Worm (Caenorhabditis elegans) whole organism, L2 larva: ENCODE data around the gene ttbk-8.1.
A peak's percentile ranks its signal among the peaks of the same experiment; 100 is the strongest.
"Not testable (repeated sequence)": the region's sequence is repeated elsewhere in the genome, so short reads cannot be mapped to it uniquely, and the experiment has no call there.

Experiments
- C34F6.9 ChIP-seq: fragments of 150-350 bp; optimal IDR thresholded peaks from 2 replicates; lab custom pipeline; 2014; ENCODE audit warnings: missing biosample characterization, missing genetic modification characterization
- F13H6.1 ChIP-seq: sonication (generic microtip); optimal IDR thresholded peaks from 2 replicates; lab custom pipeline; 2016; ENCODE audit warnings: missing genetic modification characterization, missing compliant biosample characterization
- Y55F3AM.14 ChIP-seq: fragments of 200-800 bp; sonication (Bioruptor generic); optimal IDR thresholded peaks from 2 replicates; lab custom pipeline; 2018; ENCODE audit warnings: mild to moderate bottlenecking, missing genetic modification characterization, missing compliant biosample characterization
- ZK546.5 ChIP-seq: sonication (generic microtip); optimal IDR thresholded peaks from 2 replicates; lab custom pipeline; 2017; ENCODE audit warnings: missing biosample characterization, missing genetic modification characterization
- ama-1 ChIP-seq: fragments of 150-350 bp; optimal IDR thresholded peaks from 2 replicates; lab custom pipeline; 2018; ENCODE audit warnings: inconsistent platforms
- blmp-1 ChIP-seq: sonication (generic microtip); optimal IDR thresholded peaks from 2 replicates; lab custom pipeline; 2017; ENCODE audit warnings: missing genetic modification characterization, mild to moderate bottlenecking, missing compliant biosample characterization, antibody characterized with exemption, moderate library complexity; ENCODE audit not compliant: insufficient read depth
- ceh-16 ChIP-seq: fragments of 150-350 bp; optimal IDR thresholded peaks from 2 replicates; lab custom pipeline; 2014; ENCODE audit warnings: missing biosample characterization, missing genetic modification characterization
- ceh-82 ChIP-seq: fragments of 150-350 bp; optimal IDR thresholded peaks from 2 replicates; lab custom pipeline; 2014; ENCODE audit warnings: missing biosample characterization, missing genetic modification characterization
- crh-2 ChIP-seq: sonication (generic microtip); optimal IDR thresholded peaks from 2 replicates; lab custom pipeline; 2017; ENCODE audit warnings: missing biosample characterization, missing genetic modification characterization
- dmd-4 ChIP-seq: sonication (generic microtip); optimal IDR thresholded peaks from 2 replicates; lab custom pipeline; 2017; ENCODE audit warnings: missing biosample characterization, missing genetic modification characterization
- elt-3 ChIP-seq: sonication (generic microtip); optimal IDR thresholded peaks from 2 replicates; lab custom pipeline; 2017; ENCODE audit warnings: missing biosample characterization, missing genetic modification characterization
- fos-1 ChIP-seq: fragments of 150-350 bp; optimal IDR thresholded peaks from 2 replicates; lab custom pipeline; 2014; ENCODE audit warnings: missing biosample characterization, missing genetic modification characterization
- lin-13 ChIP-seq: fragments of 150-350 bp; optimal IDR thresholded peaks from 2 replicates; lab custom pipeline; 2014; ENCODE audit warnings: missing biosample characterization, missing genetic modification reagents, missing genetic modification characterization
- lin-39 ChIP-seq: fragments of 150-350 bp; optimal IDR thresholded peaks from 2 replicates; lab custom pipeline; 2014; ENCODE audit warnings: missing biosample characterization, missing genetic modification reagents, missing genetic modification characterization
- lsy-2 ChIP-seq, 2 experiments: fragments of 150-350 bp in 1 of 2; sonication (generic microtip) in 1 of 2; optimal IDR thresholded peaks; 2 replicates each; lab custom pipeline; 2014 to 2017; ENCODE audit warnings: missing biosample characterization in 2 of 2, missing genetic modification characterization in 2 of 2
- mab-5 ChIP-seq: fragments of 150-350 bp; optimal IDR thresholded peaks from 2 replicates; lab custom pipeline; 2014; ENCODE audit warnings: missing biosample characterization, missing genetic modification characterization
- mbf-1 ChIP-seq: sonication (generic microtip); optimal IDR thresholded peaks from 2 replicates; lab custom pipeline; 2017; ENCODE audit warnings: missing biosample characterization, missing genetic modification characterization
- mdl-1 ChIP-seq, 2 experiments: fragments of 150-350 bp in 1 of 2; sonication (generic microtip) in 1 of 2; optimal IDR thresholded peaks; 2 replicates each; lab custom pipeline; 2017; ENCODE audit warnings: missing biosample characterization in 2 of 2, missing genetic modification characterization in 2 of 2
- nhr-10 ChIP-seq: sonication (generic microtip); optimal IDR thresholded peaks from 2 replicates; lab custom pipeline; 2017; ENCODE audit warnings: missing biosample characterization, missing genetic modification characterization
- nhr-11 ChIP-seq: fragments of 150-350 bp; optimal IDR thresholded peaks from 2 replicates; lab custom pipeline; 2014; ENCODE audit warnings: missing biosample characterization, missing genetic modification characterization
- nhr-12 ChIP-seq: fragments of 150-350 bp; optimal IDR thresholded peaks from 2 replicates; lab custom pipeline; 2014; ENCODE audit warnings: missing biosample characterization, missing genetic modification characterization
- nhr-129 ChIP-seq: fragments of 150-350 bp; optimal IDR thresholded peaks from 2 replicates; lab custom pipeline; 2014; ENCODE audit warnings: missing biosample characterization, missing genetic modification characterization
- nhr-23 ChIP-seq: fragments of 150-350 bp; optimal IDR thresholded peaks from 2 replicates; lab custom pipeline; 2014; ENCODE audit warnings: missing biosample characterization, missing genetic modification reagents, missing genetic modification characterization
- nhr-237 ChIP-seq: fragments of 150-350 bp; optimal IDR thresholded peaks from 2 replicates; lab custom pipeline; 2014; ENCODE audit warnings: missing biosample characterization, missing genetic modification characterization
- nhr-25 ChIP-seq: fragments of 150-350 bp; sonication (generic microtip); optimal IDR thresholded peaks from 3 replicates; lab custom pipeline; 2014; ENCODE audit warnings: missing biosample characterization, missing genetic modification characterization
- nhr-6 ChIP-seq: fragments of 150-350 bp; optimal IDR thresholded peaks from 2 replicates; lab custom pipeline; 2014; ENCODE audit warnings: missing biosample characterization, missing genetic modification characterization
- nhr-77 ChIP-seq: fragments of 150-350 bp; optimal IDR thresholded peaks from 2 replicates; lab custom pipeline; 2014; ENCODE audit warnings: missing biosample characterization, missing genetic modification characterization
- peb-1 ChIP-seq: fragments of 150-350 bp; optimal IDR thresholded peaks from 2 replicates; lab custom pipeline; 2014; ENCODE audit warnings: missing biosample characterization, missing genetic modification characterization
- sem-4 ChIP-seq: fragments of 150-350 bp; optimal IDR thresholded peaks from 2 replicates; lab custom pipeline; 2014; ENCODE audit warnings: missing biosample characterization, missing genetic modification reagents, missing genetic modification characterization
- skn-1 ChIP-seq: sonication (generic microtip); optimal IDR thresholded peaks from 2 replicates; lab custom pipeline; 2017; ENCODE audit warnings: missing biosample characterization, missing genetic modification characterization
- sma-3 ChIP-seq: sonication (generic microtip); optimal IDR thresholded peaks from 2 replicates; lab custom pipeline; 2016; ENCODE audit warnings: missing genetic modification reagents, missing genetic modification characterization, missing compliant biosample characterization
- sma-9 ChIP-seq, 2 experiments: fragments of 150-350 bp in 1 of 2; sonication (generic microtip) in 1 of 2; optimal IDR thresholded peaks; 2 replicates each; lab custom pipeline; 2014 to 2016; ENCODE audit warnings: missing genetic modification characterization in 2 of 2, mild to moderate bottlenecking in 1 of 2, missing biosample characterization in 1 of 2, missing compliant biosample characterization in 1 of 2, missing genetic modification reagents in 1 of 2, moderate library complexity in 1 of 2
- snpc-4 ChIP-seq: fragments of 150-350 bp; optimal IDR thresholded peaks from 2 replicates; lab custom pipeline; 2014; ENCODE audit warnings: missing biosample characterization, missing genetic modification characterization
- unc-39 ChIP-seq: fragments of 150-350 bp; optimal IDR thresholded peaks from 2 replicates; lab custom pipeline; 2014; ENCODE audit warnings: missing biosample characterization, missing genetic modification characterization
- unc-55 ChIP-seq: fragments of 150-350 bp; sonication (generic microtip); optimal IDR thresholded peaks from 3 replicates; lab custom pipeline; 2014; ENCODE audit warnings: missing biosample characterization, missing genetic modification reagents, missing genetic modification characterization
- ztf-1 ChIP-seq: fragments of 200-800 bp; sonication (Bioruptor generic); conservative IDR thresholded peaks from 2 replicates; pipeline ENCODE4 v1.3.6; 2022; ENCODE audit warnings: missing genetic modification characterization, missing compliant biosample characterization
- ztf-4 ChIP-seq: fragments of 150-350 bp; optimal IDR thresholded peaks from 2 replicates; lab custom pipeline; 2014; ENCODE audit warnings: missing biosample characterization, missing genetic modification characterization

Gene ttbk-8.1

ce11 chrIV:13472011-13472410, at the start of gene ttbk-8.1, which contains the start of gene Y38H8A.4:
TSS of gene ttbk-8.1 (plus strand) at chrIV:13472311.
TSS of gene Y38H8A.4 (minus strand) at chrIV:13472376.
- no peak for TF ChIP-seq fos-1 (tag; lab: Kevin White, UChicago)

ce11 chrIV:13429240-13429639, 42.9 kb upstream of the ttbk-8.1 start, which contains the start of gene K09B11.4:
TSS of gene K09B11.4 (plus strand) at chrIV:13429540.
- TF ChIP-seq ceh-16 (tag; lab: Kevin White, UChicago) (no peak), unc-55 (GFP tag; lab: Kevin White, UChicago) (no peak), elt-3 (tag; lab: Kevin White, UChicago) (no peak), nhr-25 (tag; lab: Kevin White, UChicago) (no peak), ZK546.5 (no peak), lsy-2 (tag; optimal IDR thresholded peaks at IDR 0.05; lab: Kevin White, UChicago) (no peak), nhr-23 (tag; lab: Kevin White, UChicago) (no peak), Y55F3AM.14 (no peak), nhr-11 (no peak), sma-9 (GFP tag; optimal IDR thresholded peaks at IDR 0.05; lab: Kevin White, UChicago) (no peak), sma-9 (tag; optimal IDR thresholded peaks at IDR 0.05; lab: Kevin White, UChicago) (no peak), F13H6.1 (tag; lab: Kevin White, UChicago) (no peak), crh-2 (tag; lab: Kevin White, UChicago) (no peak), blmp-1 (no peak), sem-4 (tag; lab: Kevin White, UChicago) (no peak)

DNA sequence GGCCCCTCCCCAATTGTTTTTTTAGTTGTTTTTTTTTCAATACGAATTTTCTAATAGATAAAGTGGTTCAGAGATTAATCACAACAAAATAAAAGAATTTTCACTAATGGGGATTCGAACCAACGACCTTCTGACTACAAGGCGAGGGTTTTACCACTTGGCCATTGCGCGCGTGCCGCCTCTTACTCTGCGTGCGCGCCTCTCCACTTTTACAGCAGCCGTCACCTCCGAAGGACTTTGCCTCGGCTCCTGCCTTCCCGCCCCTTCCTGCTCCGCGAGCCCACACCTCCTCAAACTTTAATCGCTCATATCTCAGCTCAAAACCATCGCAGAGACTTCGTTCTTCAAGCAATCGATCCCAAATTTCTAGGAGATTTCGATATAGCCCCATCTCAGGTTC, 42.0 kb upstream of the ttbk-8.1 start:
- TF ChIP-seq snpc-4 (tag; lab: Kevin White, UChicago) (peak; percentile 84), lin-13 (GFP tag; lab: Kevin White, UChicago) (peak; percentile 39), unc-55 (GFP tag; lab: Kevin White, UChicago) (peak; percentile 28)

DNA sequence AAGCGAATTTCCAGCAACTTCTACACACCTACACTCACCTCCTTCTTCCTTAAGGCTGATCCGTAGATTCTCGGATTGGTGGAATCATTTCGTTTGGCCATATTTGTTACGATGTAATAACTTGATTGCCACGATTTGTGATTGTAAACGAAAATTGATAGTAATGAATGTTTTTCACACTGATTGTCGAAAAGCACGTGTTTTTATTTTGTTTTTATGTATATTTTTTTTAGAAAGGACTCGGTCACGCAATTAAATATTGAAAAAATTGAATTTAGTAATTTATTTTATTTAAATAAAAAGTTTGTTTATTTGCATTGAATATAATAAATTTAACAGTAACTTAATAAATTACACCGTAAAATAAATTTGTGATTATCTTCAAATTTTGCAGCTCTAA, 38.2 kb upstream of the ttbk-8.1 start, which contains the start of gene K09B11.5:
TSS of gene K09B11.5 (minus strand) at position 101 of the 400 bp plus-strand sequence.
- not testable (repeated sequence) for TF ChIP-seq snpc-4, sem-4, unc-39 (tag; lab: Kevin White, UChicago)

- TF ChIP-seq F13H6.1 (tag; lab: Kevin White, UChicago) = no peak
- no peak for TF ChIP-seq C34F6.9 (tag; lab: Kevin White, UChicago)
- no peak for TF ChIP-seq fos-1 (tag; lab: Kevin White, UChicago)
- TF ChIP-seq lin-39 = no peak
- TF ChIP-seq nhr-6 (tag; lab: Kevin White, UChicago) = no peak
- no peak for TF ChIP-seq nhr-25 (tag; lab: Kevin White, UChicago)
- TF ChIP-seq skn-1 = no peak
- no peak for TF ChIP-seq nhr-10
- TF ChIP-seq Y55F3AM.14 = no peak
- no peak for TF ChIP-seq ztf-1 (GFP tag; lab: Robert Waterston, UW)
- no peak for TF ChIP-seq nhr-77
Measured at ce11 chrIV:13445275-13445674, 26.8 kb upstream of the ttbk-8.1 start, which contains the start of gene mam-3. TSS of gene mam-3 (minus strand) at chrIV:13445375.

DNA sequence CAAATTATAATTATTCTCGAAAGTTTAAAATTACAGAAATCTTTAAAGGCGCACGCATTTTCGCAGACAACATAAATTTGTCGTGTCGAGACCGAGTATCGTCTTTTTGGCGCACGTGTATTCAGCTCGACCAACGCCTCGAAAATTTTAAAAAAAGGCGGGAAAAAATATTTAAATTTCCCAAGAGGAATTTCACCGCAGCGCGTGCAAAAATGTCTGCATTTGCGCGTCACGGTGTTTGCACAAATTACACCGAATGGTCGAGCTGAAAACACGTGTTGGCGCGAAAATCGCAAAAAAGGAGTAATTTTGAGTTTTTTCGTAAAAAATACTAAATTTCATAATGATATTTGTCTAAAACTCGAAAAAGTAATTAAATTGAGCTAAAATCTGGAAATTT, 21.4 kb upstream of the ttbk-8.1 start:
- TF ChIP-seq nhr-237 (tag; lab: Kevin White, UChicago) = no peak
- TF ChIP-seq ama-1 = no peak
- no peak for TF ChIP-seq mdl-1 (tag; optimal IDR thresholded peaks at IDR 0.05; lab: Kevin White, UChicago)

DNA sequence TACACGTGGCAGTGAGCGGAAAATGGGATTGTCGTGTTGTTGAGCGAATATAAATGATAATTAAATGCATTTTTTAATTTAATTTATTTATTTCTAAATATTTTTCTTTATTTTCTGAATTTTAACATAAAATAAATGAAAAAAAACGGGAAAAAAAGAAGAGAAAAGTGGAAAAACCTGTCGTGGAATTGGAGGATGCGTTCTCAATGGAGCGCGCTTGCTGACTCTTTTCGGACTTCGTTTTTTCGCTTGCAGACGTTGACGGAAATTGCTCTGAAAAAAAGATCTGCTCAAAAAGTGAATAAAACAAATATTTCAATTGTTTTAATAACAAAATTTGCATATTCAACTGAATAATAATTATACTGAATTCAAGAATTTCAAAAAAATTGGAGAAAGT, 18.6 kb upstream of the ttbk-8.1 start:
- TF ChIP-seq peb-1 (tag; lab: Kevin White, UChicago) = no peak
- TF ChIP-seq ceh-16 (tag; lab: Kevin White, UChicago) = no peak
- no peak for TF ChIP-seq Y55F3AM.14
- TF ChIP-seq dmd-4 (tag; lab: Kevin White, UChicago) = no peak
- no peak for TF ChIP-seq lin-39
- TF ChIP-seq C34F6.9 (tag; lab: Kevin White, UChicago) = peak; percentile 4
- no peak for TF ChIP-seq nhr-77
- peak; percentile 40 for TF ChIP-seq nhr-129 (tag; lab: Kevin White, UChicago)
- no peak for TF ChIP-seq sma-9 (GFP tag; optimal IDR thresholded peaks at IDR 0.05; lab: Kevin White, UChicago)
- TF ChIP-seq sma-9 (tag; optimal IDR thresholded peaks at IDR 0.05; lab: Kevin White, UChicago) = no peak
- TF ChIP-seq skn-1 = no peak
- peak; percentile 22 for TF ChIP-seq unc-55 (GFP tag; lab: Kevin White, UChicago)
- no peak for TF ChIP-seq sem-4 (tag; lab: Kevin White, UChicago)
- no peak for TF ChIP-seq ztf-4 (tag; lab: Kevin White, UChicago)
- no peak for TF ChIP-seq nhr-12 (tag; lab: Kevin White, UChicago)
- no peak for TF ChIP-seq nhr-25 (tag; lab: Kevin White, UChicago)
- no peak for TF ChIP-seq sma-3 (GFP tag; lab: Kevin White, UChicago)
- TF ChIP-seq ceh-82 (tag; lab: Kevin White, UChicago) = no peak
- no peak for TF ChIP-seq F13H6.1 (tag; lab: Kevin White, UChicago)
- TF ChIP-seq fos-1 (tag; lab: Kevin White, UChicago) = no peak
- TF ChIP-seq mbf-1 (tag; lab: Kevin White, UChicago) = no peak
- peak in 1 of 2 experiments; percentile 49 for TF ChIP-seq lsy-2 (tag; optimal IDR thresholded peaks at IDR 0.05; lab: Kevin White, UChicago)
- TF ChIP-seq nhr-237 (tag; lab: Kevin White, UChicago) = no peak
- no peak for TF ChIP-seq snpc-4 (tag; lab: Kevin White, UChicago)
- no peak for TF ChIP-seq mab-5
